Worm (Caenorhabditis elegans) whole organism, L2 larva: ENCODE results near the gene srt-34.

Source experiments
- ZK546.5 ChIP-seq: sonication (generic microtip); optimal IDR thresholded peaks from 2 replicates; lab custom pipeline; 2017; ENCODE audit warnings: missing biosample characterization, missing genetic modification characterization
- alr-1 ChIP-seq: fragments of 150-350 bp; optimal IDR thresholded peaks from 2 replicates; lab custom pipeline; 2014; ENCODE audit warnings: missing biosample characterization, missing genetic modification characterization
- ama-1 ChIP-seq: fragments of 150-350 bp; optimal IDR thresholded peaks from 2 replicates; lab custom pipeline; 2018; ENCODE audit warnings: inconsistent platforms
- blmp-1 ChIP-seq: sonication (generic microtip); optimal IDR thresholded peaks from 2 replicates; lab custom pipeline; 2017; ENCODE audit warnings: missing genetic modification characterization, mild to moderate bottlenecking, missing compliant biosample characterization, antibody characterized with exemption, moderate library complexity; ENCODE audit not compliant: insufficient read depth
- egl-27 ChIP-seq: sonication (generic microtip); optimal IDR thresholded peaks from 3 replicates; lab custom pipeline; 2017; ENCODE audit warnings: missing biosample characterization, missing genetic modification reagents, missing genetic modification characterization
- elt-1 ChIP-seq: fragments of 150-350 bp; optimal IDR thresholded peaks from 2 replicates; lab custom pipeline; 2014; ENCODE audit warnings: missing biosample characterization, missing genetic modification characterization
- elt-3 ChIP-seq: sonication (generic microtip); optimal IDR thresholded peaks from 2 replicates; lab custom pipeline; 2017; ENCODE audit warnings: missing biosample characterization, missing genetic modification characterization
- lin-39 ChIP-seq: fragments of 150-350 bp; optimal IDR thresholded peaks from 2 replicates; lab custom pipeline; 2014; ENCODE audit warnings: missing biosample characterization, missing genetic modification reagents, missing genetic modification characterization
- nhr-11 ChIP-seq: fragments of 150-350 bp; optimal IDR thresholded peaks from 2 replicates; lab custom pipeline; 2014; ENCODE audit warnings: missing biosample characterization, missing genetic modification characterization
- nhr-237 ChIP-seq: fragments of 150-350 bp; optimal IDR thresholded peaks from 2 replicates; lab custom pipeline; 2014; ENCODE audit warnings: missing biosample characterization, missing genetic modification characterization
- skn-1 ChIP-seq: sonication (generic microtip); optimal IDR thresholded peaks from 2 replicates; lab custom pipeline; 2017; ENCODE audit warnings: missing biosample characterization, missing genetic modification characterization
- snpc-4 ChIP-seq: fragments of 150-350 bp; optimal IDR thresholded peaks from 2 replicates; lab custom pipeline; 2014; ENCODE audit warnings: missing biosample characterization, missing genetic modification characterization
- zag-1 ChIP-seq: fragments of 150-350 bp; optimal IDR thresholded peaks from 2 replicates; lab custom pipeline; 2014; ENCODE audit warnings: missing biosample characterization, missing genetic modification characterization
- ztf-1 ChIP-seq: fragments of 200-800 bp; sonication (Bioruptor generic); conservative IDR thresholded peaks from 2 replicates; pipeline ENCODE4 v1.3.6; 2022; ENCODE audit warnings: missing genetic modification characterization, missing compliant biosample characterization

- TF ChIP-seq ama-1 (lab: Kevin White, UChicago) (no peak), snpc-4 (tag; lab: Kevin White, UChicago) (no peak), egl-27 (tag; lab: Kevin White, UChicago) (no peak), ZK546.5 (no peak), skn-1 (tag; lab: Kevin White, UChicago) (no peak), elt-1 (tag; lab: Kevin White, UChicago) (no peak), nhr-11 (tag; lab: Kevin White, UChicago) (no peak), lin-39 (tag; lab: Kevin White, UChicago) (no peak), alr-1 (tag; lab: Kevin White, UChicago) (no peak), ztf-1 (GFP tag; lab: Robert Waterston, UW) (no peak), blmp-1 (no peak), elt-3 (tag; lab: Kevin White, UChicago) (no peak), nhr-237 (tag; lab: Kevin White, UChicago) (no peak), zag-1 (tag; lab: Kevin White, UChicago) (no peak)
Observed at ce11 chrV:2815956-2816355, 2.1 kb downstream of the srt-34 start, which contains the start of gene F54E2.5.
